Worm (Caenorhabditis elegans): Measurements from ENCODE around the gene C55A6.11.

ce11 chrV:11472209-11472608 lies 48.1 kb upstream of the C55A6.11 start, which contains the start of the genes nas-20 and nas-21:
- no peak for TF ChIP-seq nhr-11 (tag; optimal IDR thresholded peaks at IDR 0.05)
- TF ChIP-seq tbx-2 (tag; optimal IDR thresholded peaks at IDR 0.05): no peak
- no peak for TF ChIP-seq fax-1 (tag; optimal IDR thresholded peaks at IDR 0.05)
- TF ChIP-seq fkh-10 (GFP tag; optimal IDR thresholded peaks at IDR 0.05): no peak
- no peak for TF ChIP-seq dve-1 (tag; optimal IDR thresholded peaks at IDR 0.05)
- TF ChIP-seq ztf-16 (tag; optimal IDR thresholded peaks at IDR 0.05): no peak
- no peak for TF ChIP-seq F13H6.1 (tag; optimal IDR thresholded peaks at IDR 0.05)
- TF ChIP-seq ama-1 (optimal IDR thresholded peaks at IDR 0.05): no peak
- TF ChIP-seq npax-4 (tag; optimal IDR thresholded peaks at IDR 0.05): no peak
- TF ChIP-seq pag-3 (tag; optimal IDR thresholded peaks at IDR 0.05; ENCODE audit: borderline replicate concordance): no peak
- no peak for TF ChIP-seq ceh-19 (GFP tag; optimal IDR thresholded peaks at IDR 0.05)
- no peak for TF ChIP-seq hlh-30 (tag; optimal IDR thresholded peaks at IDR 0.05; ENCODE audit: insufficient read depth)

Data from whole organism, late embryonic.